Fruit fly (Drosophila melanogaster) whole organism, embryonic: ENCODE data around the gene bark.

Source experiments
- Abd-B ChIP-seq: fragments of 200-800 bp; sonication (Bioruptor generic); optimal IDR thresholded peaks from 2 replicates; lab custom pipeline; 2018; ENCODE audit warnings: missing biosample characterization, mild to moderate bottlenecking, missing genetic modification characterization, moderate library complexity
- Blimp-1 ChIP-seq: fragments of 200-800 bp; sonication (Bioruptor generic); optimal IDR thresholded peaks from 3 replicates; lab custom pipeline; 2018; ENCODE audit warnings: missing biosample characterization, missing genetic modification characterization, mild to moderate bottlenecking, moderate library complexity, missing genetic modification reagents
- CG10321 ChIP-seq: fragments of 200-800 bp; sonication (Bioruptor generic); IDR thresholded peaks from 2 replicates; pipeline ENCODE4 v1.3.6; 2022; ENCODE audit warnings: missing biosample characterization, missing genetic modification characterization
- CG10979 ChIP-seq: fragments of 200-800 bp; sonication (Bioruptor generic); optimal IDR thresholded peaks from 2 replicates; lab custom pipeline; 2018; ENCODE audit warnings: missing biosample characterization, mild to moderate bottlenecking, missing genetic modification characterization, moderate library complexity
- CG11504 ChIP-seq: fragments of 200-800 bp; sonication (Bioruptor generic); optimal IDR thresholded peaks from 3 replicates; lab custom pipeline; 2019; ENCODE audit warnings: missing biosample characterization, mild to moderate bottlenecking, missing genetic modification characterization, moderate library complexity
- CG12769 ChIP-seq: fragments of 200-800 bp; sonication (Bioruptor generic); optimal IDR thresholded peaks from 2 replicates; lab custom pipeline; 2019; ENCODE audit warnings: missing biosample characterization, mild to moderate bottlenecking, missing genetic modification characterization, moderate library complexity
- CG14860 ChIP-seq: fragments of 200-800 bp; sonication (Bioruptor generic); IDR thresholded peaks from 3 replicates; pipeline ENCODE4 v1.3.6; 2022; ENCODE audit warnings: missing biosample characterization, missing genetic modification characterization; ENCODE audit not compliant: partially characterized antibody
- CG15696 ChIP-seq: fragments of 200-800 bp; sonication (Bioruptor generic); optimal IDR thresholded peaks from 2 replicates; lab custom pipeline; 2019; ENCODE audit warnings: missing biosample characterization, mild to moderate bottlenecking, missing genetic modification characterization, moderate library complexity
- CG16863 ChIP-seq: fragments of 200-800 bp; sonication (Bioruptor generic); optimal IDR thresholded peaks from 3 replicates; lab custom pipeline; 2016; ENCODE audit warnings: missing biosample characterization, missing genetic modification characterization
- CG17361 ChIP-seq: fragments of 200-800 bp; sonication (Bioruptor generic); IDR thresholded peaks from 3 replicates; pipeline ENCODE4 v1.3.6; 2022; ENCODE audit warnings: missing biosample characterization, missing genetic modification characterization
- CG3163 ChIP-seq: fragments of 200-800 bp; sonication (Bioruptor generic); optimal IDR thresholded peaks from 3 replicates; lab custom pipeline; 2016; ENCODE audit warnings: missing biosample characterization, missing genetic modification characterization
- CG3407 ChIP-seq: fragments of 200-800 bp; sonication (Bioruptor generic); optimal IDR thresholded peaks from 2 replicates; lab custom pipeline; 2018; ENCODE audit warnings: missing biosample characterization, mild to moderate bottlenecking, missing genetic modification characterization
- CG4730 ChIP-seq: fragments of 200-800 bp; sonication (Bioruptor generic); IDR thresholded peaks from 2 replicates; pipeline ENCODE4 v1.3.6; 2022; ENCODE audit warnings: missing biosample characterization, missing genetic modification characterization
- CG7357 ChIP-seq: fragments of 200-800 bp; sonication (Bioruptor generic); IDR thresholded peaks from 3 replicates; pipeline ENCODE4 v1.3.6; 2022; ENCODE audit warnings: missing biosample characterization, missing genetic modification characterization
- CG7372 ChIP-seq: fragments of 200-800 bp; sonication (Bioruptor generic); IDR thresholded peaks from 2 replicates; pipeline ENCODE4 v1.3.6; 2022; ENCODE audit warnings: missing biosample characterization, missing genetic modification characterization
- CG7556 ChIP-seq: fragments of 200-800 bp; sonication (Bioruptor generic); optimal IDR thresholded peaks from 2 replicates; lab custom pipeline; 2017; ENCODE audit warnings: missing biosample characterization, mild to moderate bottlenecking, missing genetic modification characterization
- CG7963 ChIP-seq: fragments of 200-800 bp; sonication (Bioruptor generic); IDR thresholded peaks from 3 replicates; pipeline ENCODE4 v1.3.6; 2022; ENCODE audit warnings: missing biosample characterization, missing genetic modification characterization; ENCODE audit not compliant: partially characterized antibody
- CG9215 ChIP-seq: fragments of 200-800 bp; sonication (Bioruptor generic); IDR thresholded peaks from 2 replicates; pipeline ENCODE4 v1.3.6; 2022; ENCODE audit warnings: missing biosample characterization, missing genetic modification characterization
- Camta ChIP-seq: fragments of 200-800 bp; sonication (Bioruptor generic); optimal IDR thresholded peaks from 2 replicates; lab custom pipeline; 2016; ENCODE audit warnings: missing biosample characterization, missing genetic modification characterization
- HLH3B ChIP-seq: fragments of 200-800 bp; sonication (Bioruptor generic); IDR thresholded peaks from 2 replicates; pipeline ENCODE4 v1.3.6; 2022; ENCODE audit warnings: missing biosample characterization, missing genetic modification characterization
- Jarid2 ChIP-seq: fragments of 200-800 bp; sonication (Bioruptor generic); optimal IDR thresholded peaks from 3 replicates; lab custom pipeline; 2017; ENCODE audit warnings: mild to moderate bottlenecking, missing biosample characterization, missing genetic modification reagents, missing genetic modification characterization
- Kr ChIP-seq: fragments of 200-800 bp; sonication (Bioruptor generic); optimal IDR thresholded peaks from 2 replicates; lab custom pipeline; 2017; ENCODE audit warnings: missing biosample characterization, mild to moderate bottlenecking, missing genetic modification characterization
- Nf-YA ChIP-seq: fragments of 200-800 bp; sonication (Bioruptor generic); IDR thresholded peaks from 2 replicates; pipeline ENCODE4 v1.3.6; 2022; ENCODE audit warnings: missing biosample characterization, missing genetic modification characterization
- Oli ChIP-seq: fragments of 200-800 bp; sonication (Bioruptor generic); optimal IDR thresholded peaks from 2 replicates; lab custom pipeline; 2018; ENCODE audit warnings: missing biosample characterization, mild to moderate bottlenecking, missing genetic modification characterization, moderate library complexity
- Rx ChIP-seq: fragments of 200-800 bp; sonication (Bioruptor generic); IDR thresholded peaks from 2 replicates; pipeline ENCODE4 v1.3.6; 2022; ENCODE audit warnings: missing biosample characterization, missing genetic modification characterization
- Spps ChIP-seq: fragments of 200-800 bp; sonication (Bioruptor generic); optimal IDR thresholded peaks from 2 replicates; lab custom pipeline; 2018; ENCODE audit warnings: missing biosample characterization, mild to moderate bottlenecking, missing genetic modification characterization
- bbx ChIP-seq: fragments of 200-800 bp; sonication (Bioruptor generic); IDR thresholded peaks from 2 replicates; pipeline ENCODE4 v1.3.6; 2022; ENCODE audit warnings: missing biosample characterization, missing genetic modification characterization; ENCODE audit not compliant: partially characterized antibody
- cad ChIP-seq: fragments of >200 bp; optimal IDR thresholded peaks from 2 replicates; lab custom pipeline; 2017; ENCODE audit warnings: missing biosample characterization, missing genetic modification characterization
- chm ChIP-seq: fragments of 200-800 bp; sonication (Bioruptor generic); IDR thresholded peaks from 2 replicates; pipeline ENCODE4 v1.3.6; 2022; ENCODE audit warnings: missing biosample characterization, missing genetic modification characterization
- gro ChIP-seq: fragments of 200-800 bp; sonication (Bioruptor generic); optimal IDR thresholded peaks from 2 replicates; lab custom pipeline; 2016; ENCODE audit warnings: missing biosample characterization, missing genetic modification characterization
- gsb ChIP-seq: fragments of 200-800 bp; sonication (Bioruptor generic); IDR thresholded peaks from 2 replicates; pipeline ENCODE4 v1.3.6; 2022; ENCODE audit warnings: missing biosample characterization, missing genetic modification characterization
- h ChIP-seq: fragments of >200 bp; optimal IDR thresholded peaks from 2 replicates; lab custom pipeline; 2017
- hkb ChIP-seq, 2 experiments: fragments of 200-800 bp in 1 of 2; fragments of >200 bp in 1 of 2; sonication (Bioruptor generic) in 1 of 2; IDR thresholded peaks in 1 of 2; optimal IDR thresholded peaks in 1 of 2; 2 replicates each; pipeline versions ENCODE4 v1.3.6 to Lab custom; 2017 to 2022; ENCODE audit warnings: missing biosample characterization in 1 of 2, missing genetic modification characterization in 1 of 2
- nmo ChIP-seq: fragments of 200-800 bp; sonication (Bioruptor generic); optimal IDR thresholded peaks from 2 replicates; lab custom pipeline; 2018; ENCODE audit warnings: missing biosample characterization, mild to moderate bottlenecking, missing genetic modification characterization, moderate library complexity
- odd ChIP-seq: fragments of 200-800 bp; sonication (Bioruptor generic); optimal IDR thresholded peaks from 2 replicates; lab custom pipeline; 2017; ENCODE audit warnings: missing biosample characterization, mild to moderate bottlenecking, missing genetic modification characterization
- pnt ChIP-seq: fragments of 200-800 bp; sonication (Bioruptor generic); optimal IDR thresholded peaks from 3 replicates; lab custom pipeline; 2016; ENCODE audit warnings: missing biosample characterization, missing genetic modification characterization
- psq ChIP-seq: fragments of 200-800 bp; sonication (Bioruptor generic); optimal IDR thresholded peaks from 2 replicates; lab custom pipeline; 2017; ENCODE audit warnings: missing biosample characterization, missing genetic modification characterization
- sisA ChIP-seq: fragments of 200-800 bp; sonication (Bioruptor generic); IDR thresholded peaks from 2 replicates; pipeline ENCODE4 v1.3.6; 2022; ENCODE audit warnings: missing biosample characterization, missing genetic modification characterization
- trh ChIP-seq: fragments of 200-800 bp; sonication (Bioruptor generic); optimal IDR thresholded peaks from 2 replicates; lab custom pipeline; 2016; ENCODE audit warnings: missing biosample characterization, missing genetic modification characterization

bark gene

dm6 chr2L:3778157-3779060 lies 8.6 kb upstream of the bark start (continued):
- TF ChIP-seq CG7357 (GFP tag; lab: Robert Waterston, UW) (no peak), trh (peak; percentile 38), cad (GFP tag; lab: Kevin White, UChicago) (peak; percentile 49), Nf-YA (GFP tag; lab: Robert Waterston, UW) (no peak), bbx (GFP tag; lab: Robert Waterston, UW) (no peak), CG9215 (no peak), Blimp-1 (GFP tag; lab: Kevin White, UChicago) (peak; percentile 49), Spps (tag; lab: Kevin White, UChicago) (no peak), chm (GFP tag; lab: Robert Waterston, UW) (0 out of 2 replicates have a peak, but pooled peaks have one; percentile 62), Abd-B (GFP tag; lab: Kevin White, UChicago) (no peak), CG10321 (GFP tag; lab: Robert Waterston, UW) (peak; percentile 9; the same call in 1 of the 2 replicates), CG15696 (peak; percentile 6), psq (GFP tag; lab: Kevin White, UChicago) (no peak), CG4730 (no peak), CG12769 (peak; percentile 81), CG11504 (tag; lab: Kevin White, UChicago) (peak; percentile 67), Jarid2 (peak; percentile 7), pnt (GFP tag; lab: Kevin White, UChicago) (no peak), gro (GFP tag; lab: Kevin White, UChicago) (peak; percentile 63), CG10979 (tag; lab: Kevin White, UChicago) (peak; percentile 41), Rx (GFP tag; lab: Robert Waterston, UW) (no peak), gsb (GFP tag; lab: Robert Waterston, UW) (no peak), CG7372 (no peak), hkb (optimal IDR thresholded peaks at IDR 0.05; lab: Kevin White, UChicago) (no peak), hkb (GFP tag; IDR thresholded peaks at IDR 0.05; lab: Robert Waterston, UW) (no peak), HLH3B (GFP tag; lab: Robert Waterston, UW) (0 out of 2 replicates have a peak, but pooled peaks have one; percentile 24), CG7963 (no peak), Kr (peak; percentile 43), CG7556 (GFP tag; lab: Kevin White, UChicago) (peak; percentile 42), CG3407 (GFP tag; lab: Kevin White, UChicago) (no peak), Camta (no peak), Oli (tag; lab: Kevin White, UChicago) (peak; percentile 4), sisA (GFP tag; lab: Robert Waterston, UW) (0 out of 2 replicates have a peak, but pooled peaks have one; percentile 4), odd (peak; percentile 42), CG16863 (GFP tag; lab: Kevin White, UChicago) (no peak), h (lab: Kevin White, UChicago) (no peak), CG14860 (GFP tag; lab: Robert Waterston, UW) (no peak), nmo (GFP tag; lab: Kevin White, UChicago) (peak; percentile 35), CG3163 (GFP tag; lab: Kevin White, UChicago) (no peak), CG17361 (GFP tag; lab: Robert Waterston, UW) (peak; percentile 32; the same call in 1 of the 3 replicates)
